Fruit fly (Drosophila melanogaster): ENCODE data around the gene CG46339.

DNA sequence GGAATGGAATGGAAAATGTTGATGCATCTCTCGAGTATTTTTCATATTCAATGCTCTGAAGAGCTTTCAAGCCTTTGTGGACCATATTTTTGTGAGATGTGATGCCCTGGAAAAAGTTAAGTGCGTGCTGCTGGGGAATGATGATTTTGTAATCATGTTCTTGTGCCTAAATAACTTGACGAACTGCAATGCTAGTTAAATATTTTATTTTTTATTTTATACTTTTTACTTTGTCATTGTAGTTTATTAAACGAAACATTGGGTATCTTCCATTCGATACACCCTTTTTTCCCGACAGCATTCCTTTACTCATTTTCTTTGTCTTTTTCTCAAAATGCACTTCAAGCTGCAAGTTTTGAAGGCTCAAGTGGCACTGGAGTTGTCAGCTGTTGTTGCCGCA is 15.6 kb upstream of the CG46339 start:
- no peak for TF ChIP-seq Hr96 (GFP tag; optimal IDR thresholded peaks at IDR 0.05)
- no peak for TF ChIP-seq cnc (optimal IDR thresholded peaks at IDR 0.05)
- no peak for TF ChIP-seq CG1620 (GFP tag; optimal IDR thresholded peaks at IDR 0.05)
- no peak for TF ChIP-seq tj (GFP tag; optimal IDR thresholded peaks at IDR 0.05)
- TF ChIP-seq Mnt (GFP tag; optimal IDR thresholded peaks at IDR 0.05), result no peak
- no peak for TF ChIP-seq CG5204 (GFP tag; optimal IDR thresholded peaks at IDR 0.05)
- no peak for TF ChIP-seq toe (GFP tag; optimal IDR thresholded peaks at IDR 0.05)
